Fruit fly (Drosophila melanogaster): ENCODE data around the gene Hn.

The Hn gene

dm6 chr3L:7775365-7775905, 15.2 kb downstream of the Hn start, which contains the start of gene Clk:
TSS of gene Clk (minus strand) at chr3L:7775603.
- TF ChIP-seq CG8301 (tag; optimal IDR thresholded peaks at IDR 0.05) (no peak), CG13204 (GFP tag; optimal IDR thresholded peaks at IDR 0.05) (no peak), Pif1A (GFP tag; optimal IDR thresholded peaks at IDR 0.05) (no peak), CG17806 (tag; optimal IDR thresholded peaks at IDR 0.05) (no peak), EcR (GFP tag; optimal IDR thresholded peaks at IDR 0.05) (no peak), fd96Ca (GFP tag; IDR thresholded peaks at IDR 0.05) (no peak), CG14655 (GFP tag; optimal IDR thresholded peaks at IDR 0.05) (no peak), CG15710 (tag; optimal IDR thresholded peaks at IDR 0.05) (no peak), Snoo (tag; optimal IDR thresholded peaks at IDR 0.05) (no peak), gl (tag; optimal IDR thresholded peaks at IDR 0.05) (no peak), Ets98B (GFP tag; IDR thresholded peaks at IDR 0.05) (no peak), Pif1B (GFP tag; optimal IDR thresholded peaks at IDR 0.05) (no peak)

DNA sequence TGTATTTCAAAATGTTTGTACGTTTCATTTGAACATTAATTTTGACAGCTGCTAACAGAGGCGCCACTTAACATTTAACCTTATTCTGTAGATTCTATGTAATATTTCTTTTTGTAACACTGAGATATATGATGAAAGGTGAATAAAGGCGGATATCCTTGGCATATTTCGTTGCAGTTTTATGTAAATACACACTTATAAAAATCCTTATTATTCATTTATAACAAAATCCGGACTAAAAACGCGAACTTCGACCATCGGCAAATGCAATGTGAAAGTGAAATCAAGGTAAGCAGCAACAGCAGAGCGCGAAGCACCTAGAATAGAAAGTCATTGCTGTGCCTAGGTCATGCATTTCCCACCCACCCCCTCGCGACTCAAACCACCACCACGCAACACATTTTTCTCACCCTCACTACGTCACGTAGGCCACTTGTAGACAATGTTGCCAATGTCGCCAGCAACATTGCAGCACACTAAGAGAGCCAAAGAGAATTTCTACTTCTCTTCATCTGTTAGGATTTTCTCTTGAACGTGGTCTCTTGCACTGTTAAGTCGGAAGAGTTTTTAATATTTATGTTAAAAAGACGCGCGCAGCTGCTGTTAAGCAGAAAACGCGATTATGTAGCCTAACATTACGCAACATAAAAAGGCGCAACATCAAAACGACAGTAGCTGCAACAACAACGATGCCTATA, 21.2 kb downstream of the Hn start:
- TF ChIP-seq CG12605 (GFP tag; IDR thresholded peaks at IDR 0.05), result peak; percentile 74
- 0 out of 3 replicates have a peak, but pooled peaks have one; percentile 43 for TF ChIP-seq CG4496 (GFP tag; IDR thresholded peaks at IDR 0.05)
- peak; percentile 34; the same call in 1 of the 2 replicates for TF ChIP-seq Ets98B (GFP tag; IDR thresholded peaks at IDR 0.05)
- TF ChIP-seq CG8301 (tag; optimal IDR thresholded peaks at IDR 0.05), result no peak

DNA sequence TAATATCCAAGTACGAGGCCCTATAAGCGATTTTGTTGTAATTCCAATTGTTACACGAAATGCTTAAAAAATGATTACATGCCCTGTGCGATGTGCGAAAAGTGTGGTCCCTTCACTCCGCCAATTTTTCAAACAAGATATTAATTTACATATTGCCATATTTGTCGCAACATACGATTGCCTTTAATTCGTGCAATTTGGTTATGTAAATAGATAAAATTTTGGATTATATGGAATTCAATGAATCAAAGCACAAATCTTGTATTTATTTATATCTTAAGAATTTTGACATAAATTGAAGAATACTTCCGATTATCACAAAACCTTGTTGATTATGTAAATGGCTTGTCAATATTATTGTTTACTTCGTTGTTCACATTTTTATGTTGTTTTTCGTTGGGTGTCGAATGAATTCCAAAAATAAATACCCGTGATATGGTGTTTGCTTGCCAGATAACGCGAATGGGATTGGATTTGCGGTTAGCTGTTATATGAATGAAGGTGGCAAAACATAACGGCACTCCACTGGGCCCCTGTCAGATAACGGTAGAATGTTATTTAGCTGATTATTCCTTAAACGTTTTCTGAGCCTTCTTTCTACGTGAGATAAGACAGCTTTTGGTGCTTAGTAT, 21.9 kb downstream of the Hn start:
- TF ChIP-seq rn (GFP tag; IDR thresholded peaks at IDR 0.05), result no peak
- no peak for TF ChIP-seq Ets98B (GFP tag; IDR thresholded peaks at IDR 0.05)
- TF ChIP-seq Snoo (tag; optimal IDR thresholded peaks at IDR 0.05), result peak; percentile 9
- TF ChIP-seq CG13204 (GFP tag; optimal IDR thresholded peaks at IDR 0.05), result no peak
- TF ChIP-seq CG34367 (tag; optimal IDR thresholded peaks at IDR 0.05), result no peak

- TF ChIP-seq CG13204 (GFP tag; optimal IDR thresholded peaks at IDR 0.05) (no peak), CG14655 (GFP tag; optimal IDR thresholded peaks at IDR 0.05) (no peak), CG10348 (GFP tag; IDR thresholded peaks at IDR 0.05) (peak; percentile 36; the same call in 1 of the 2 replicates), rn (GFP tag; IDR thresholded peaks at IDR 0.05) (peak; percentile 32; the same call in 1 of the 2 replicates), CG15710 (tag; optimal IDR thresholded peaks at IDR 0.05) (no peak), CG8159 (tag; optimal IDR thresholded peaks at IDR 0.05) (no peak), Ets98B (GFP tag; IDR thresholded peaks at IDR 0.05) (peak; percentile 77), CG9948 (tag; optimal IDR thresholded peaks at IDR 0.05) (no peak), Snoo (tag; optimal IDR thresholded peaks at IDR 0.05) (peak; percentile 59), gl (tag; optimal IDR thresholded peaks at IDR 0.05) (no peak), CG32121 (GFP tag; IDR thresholded peaks at IDR 0.05) (peak; percentile 86), CG4496 (GFP tag; IDR thresholded peaks at IDR 0.05) (peak; percentile 85), CG17806 (tag; optimal IDR thresholded peaks at IDR 0.05) (peak; percentile 43), fd96Ca (GFP tag; IDR thresholded peaks at IDR 0.05) (no peak; the same call in 2 of the 3 replicates), CG34367 (tag; optimal IDR thresholded peaks at IDR 0.05) (no peak), D1 (tag; optimal IDR thresholded peaks at IDR 0.05) (no peak), CG8301 (tag; optimal IDR thresholded peaks at IDR 0.05) (peak; percentile 44), CG12605 (GFP tag; IDR thresholded peaks at IDR 0.05) (peak; percentile 69), Pif1A (GFP tag; optimal IDR thresholded peaks at IDR 0.05) (peak; percentile 55), Pif1B (GFP tag; optimal IDR thresholded peaks at IDR 0.05) (peak; percentile 28), EcR (GFP tag; optimal IDR thresholded peaks at IDR 0.05) (no peak)
These were observed 23.1 kb downstream of the Hn start for dm6 chr3L:7783383-7783782.

DNA sequence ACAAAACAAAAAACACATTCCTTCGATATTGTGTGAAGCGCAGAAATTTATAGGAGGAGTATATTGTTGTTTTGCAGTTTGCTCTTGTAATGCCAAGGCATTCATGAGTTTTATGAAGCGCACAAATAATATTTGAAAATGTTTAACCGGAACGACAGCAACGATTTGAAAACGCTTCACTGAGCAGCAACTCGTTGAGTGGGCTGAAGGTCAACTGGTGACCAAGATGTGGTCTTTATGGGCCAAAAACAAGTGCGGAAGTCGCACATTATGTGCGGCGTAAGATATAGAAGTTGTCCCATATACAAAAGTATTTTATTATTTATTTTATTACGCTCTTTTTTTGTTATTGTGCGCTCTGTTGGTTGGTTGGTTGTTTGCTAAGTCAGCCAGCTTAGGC, 26.0 kb downstream of the Hn start:
- TF ChIP-seq CG12605 (GFP tag; IDR thresholded peaks at IDR 0.05) (no peak), CG13204 (GFP tag; optimal IDR thresholded peaks at IDR 0.05) (no peak), CG15710 (tag; optimal IDR thresholded peaks at IDR 0.05) (no peak), Pif1A (GFP tag; optimal IDR thresholded peaks at IDR 0.05) (no peak), fd96Ca (GFP tag; IDR thresholded peaks at IDR 0.05) (no peak), Ets98B (GFP tag; IDR thresholded peaks at IDR 0.05) (no peak), CG4496 (GFP tag; IDR thresholded peaks at IDR 0.05) (no peak), CG32121 (GFP tag; IDR thresholded peaks at IDR 0.05) (no peak), CG14655 (GFP tag; optimal IDR thresholded peaks at IDR 0.05) (no peak), D1 (tag; optimal IDR thresholded peaks at IDR 0.05) (no peak), CG9948 (tag; optimal IDR thresholded peaks at IDR 0.05) (no peak), rn (GFP tag; IDR thresholded peaks at IDR 0.05) (no peak), CG34367 (tag; optimal IDR thresholded peaks at IDR 0.05) (no peak)

- TF ChIP-seq gl (tag; optimal IDR thresholded peaks at IDR 0.05) (no peak), CG4496 (GFP tag; IDR thresholded peaks at IDR 0.05) (no peak), rn (GFP tag; IDR thresholded peaks at IDR 0.05) (no peak), CG15710 (tag; optimal IDR thresholded peaks at IDR 0.05) (no peak), fd96Ca (GFP tag; IDR thresholded peaks at IDR 0.05) (no peak), CG8301 (tag; optimal IDR thresholded peaks at IDR 0.05) (no peak), CG32121 (GFP tag; IDR thresholded peaks at IDR 0.05) (no peak), Ets98B (GFP tag; IDR thresholded peaks at IDR 0.05) (no peak), D1 (tag; optimal IDR thresholded peaks at IDR 0.05) (no peak), CG13204 (GFP tag; optimal IDR thresholded peaks at IDR 0.05) (no peak), CG17806 (tag; optimal IDR thresholded peaks at IDR 0.05) (no peak), CG10348 (GFP tag; IDR thresholded peaks at IDR 0.05) (no peak), Snoo (tag; optimal IDR thresholded peaks at IDR 0.05) (no peak), CG12605 (GFP tag; IDR thresholded peaks at IDR 0.05) (no peak), CG34367 (tag; optimal IDR thresholded peaks at IDR 0.05) (no peak), CG9948 (tag; optimal IDR thresholded peaks at IDR 0.05) (no peak), CG14655 (GFP tag; optimal IDR thresholded peaks at IDR 0.05) (no peak), EcR (GFP tag; optimal IDR thresholded peaks at IDR 0.05) (no peak), Pif1B (GFP tag; optimal IDR thresholded peaks at IDR 0.05) (no peak)
These were observed 26.7 kb downstream of the Hn start for dm6 chr3L:7786989-7787388.
